Worm (Caenorhabditis elegans): ENCODE measurements around the gene srj-15.

ce11 chrV:1975049-1975448, 10.3 kb upstream of the srj-15 start, which contains the start of gene fbxa-201:
- TF ChIP-seq nhr-12 (tag; optimal IDR thresholded peaks at IDR 0.05), result no peak
- TF ChIP-seq unc-62 (GFP tag; optimal IDR thresholded peaks at IDR 0.05), result no peak
- no peak for TF ChIP-seq blmp-1 (tag; optimal IDR thresholded peaks at IDR 0.05)
- TF ChIP-seq lin-13 (tag; optimal IDR thresholded peaks at IDR 0.05), result no peak
- no peak for TF ChIP-seq snpc-4 (tag; optimal IDR thresholded peaks at IDR 0.05)
- TF ChIP-seq sem-2 (GFP tag; optimal IDR thresholded peaks at IDR 0.05), result no peak
- no peak for TF ChIP-seq nhr-237 (tag; optimal IDR thresholded peaks at IDR 0.05)
- TF ChIP-seq nhr-2 (tag; optimal IDR thresholded peaks at IDR 0.05), result no peak
